Worm (Caenorhabditis elegans) whole organism, young adult: ENCODE results near the gene T24H10.4.

ENCODE experiments used
- D2030.7 ChIP-seq: fragments of 200-800 bp; sonication (Bioruptor generic); IDR thresholded peaks from 2 replicates; pipeline ENCODE4 v1.3.6; 2022; ENCODE audit warnings: missing genetic modification reagents, missing genetic modification characterization, missing compliant biosample characterization
- F55B11.4 ChIP-seq: sonication (generic microtip); optimal IDR thresholded peaks from 2 replicates; lab custom pipeline; 2016; ENCODE audit warnings: missing compliant biosample characterization, missing genetic modification characterization, borderline replicate concordance; ENCODE audit not compliant: insufficient read depth
- F57C9.4 ChIP-seq: sonication (generic microtip); optimal IDR thresholded peaks from 2 replicates; lab custom pipeline; 2017; ENCODE audit warnings: mild to moderate bottlenecking, missing genetic modification characterization, missing compliant biosample characterization
- Y53F4B.3 ChIP-seq: fragments of 200-800 bp; sonication (Bioruptor generic); IDR thresholded peaks from 2 replicates; pipeline ENCODE4 v1.3.6; 2022; ENCODE audit warnings: missing genetic modification reagents, missing genetic modification characterization, missing compliant biosample characterization
- Y53G8AR.9 ChIP-seq: fragments of 200-800 bp; sonication (Bioruptor generic); conservative IDR thresholded peaks from 2 replicates; pipeline ENCODE4 v1.3.6; 2022; ENCODE audit warnings: missing genetic modification reagents, missing genetic modification characterization, missing compliant biosample characterization
- Y56A3A.18 ChIP-seq: fragments of 200-800 bp; sonication (Bioruptor generic); IDR thresholded peaks from 2 replicates; pipeline ENCODE4 v1.3.6; 2022; ENCODE audit warnings: missing genetic modification reagents, missing genetic modification characterization, missing compliant biosample characterization
- akir-1 ChIP-seq: fragments of 200-800 bp; sonication (Bioruptor generic); optimal IDR thresholded peaks from 2 replicates; lab custom pipeline; 2018; ENCODE audit warnings: mild to moderate bottlenecking, missing genetic modification characterization, moderate library complexity, missing compliant biosample characterization
- ama-1 ChIP-seq, 3 experiments: fragments of 150-350 bp in 1 of 3; sonication (generic microtip) in 2 of 3; optimal IDR thresholded peaks; 2 replicates each; lab custom pipeline; 2014 to 2018; ENCODE audit warnings: missing biosample characterization in 2 of 3, missing genetic modification characterization in 2 of 3, missing genetic modification reagents in 2 of 3
- atf-7 ChIP-seq: sonication (generic microtip); optimal IDR thresholded peaks from 2 replicates; lab custom pipeline; 2017; ENCODE audit warnings: mild to moderate bottlenecking, missing genetic modification characterization, missing compliant biosample characterization
- athp-1 ChIP-seq: sonication (generic microtip); optimal IDR thresholded peaks from 2 replicates; lab custom pipeline; 2017; ENCODE audit warnings: mild to moderate bottlenecking, missing genetic modification characterization, missing compliant biosample characterization
- attf-3 ChIP-seq: fragments of 200-800 bp; sonication (Bioruptor generic); conservative IDR thresholded peaks from 2 replicates; pipeline ENCODE4 v1.3.6; 2022; ENCODE audit warnings: missing genetic modification reagents, missing genetic modification characterization, missing compliant biosample characterization
- attf-5 ChIP-seq: fragments of 200-800 bp; sonication (Bioruptor generic); optimal IDR thresholded peaks from 2 replicates; lab custom pipeline; 2018; ENCODE audit warnings: mild to moderate bottlenecking, missing genetic modification characterization, missing compliant biosample characterization
- ccch-3 ChIP-seq: fragments of 200-800 bp; sonication (Bioruptor generic); optimal IDR thresholded peaks from 2 replicates; lab custom pipeline; 2018; ENCODE audit warnings: mild to moderate bottlenecking, missing genetic modification characterization, missing compliant biosample characterization
- cebp-1 ChIP-seq, 2 experiments: fragments of 200-800 bp in 1 of 2; sonication (Bioruptor generic) in 1 of 2; sonication (generic microtip) in 1 of 2; IDR thresholded peaks in 1 of 2; optimal IDR thresholded peaks in 1 of 2; 2 replicates each; pipeline versions ENCODE4 v1.3.6 to Lab custom; 2017 to 2022; ENCODE audit warnings: missing compliant biosample characterization in 2 of 2, missing genetic modification characterization in 2 of 2, mild to moderate bottlenecking in 1 of 2, missing genetic modification reagents in 1 of 2, moderate library complexity in 1 of 2
- cebp-2 ChIP-seq: fragments of 200-800 bp; sonication (Bioruptor generic); IDR thresholded peaks from 2 replicates; pipeline ENCODE4 v1.3.6; 2022; ENCODE audit warnings: missing genetic modification characterization, missing compliant biosample characterization
- ceh-100 ChIP-seq: fragments of 200-800 bp; sonication (Bioruptor generic); IDR thresholded peaks from 2 replicates; pipeline ENCODE4 v1.3.6; 2022; ENCODE audit warnings: missing genetic modification reagents, missing genetic modification characterization, missing compliant biosample characterization
- ceh-79 ChIP-seq: sonication (generic microtip); optimal IDR thresholded peaks from 2 replicates; lab custom pipeline; 2017; ENCODE audit warnings: mild to moderate bottlenecking, missing genetic modification characterization, missing compliant biosample characterization
- dox-1 ChIP-seq: fragments of 200-800 bp; sonication (Bioruptor generic); IDR thresholded peaks from 2 replicates; pipeline ENCODE4 v1.3.6; 2022; ENCODE audit warnings: missing genetic modification reagents, missing genetic modification characterization, missing compliant biosample characterization
- dpff-1 ChIP-seq: sonication (generic microtip); optimal IDR thresholded peaks from 2 replicates; lab custom pipeline; 2017; ENCODE audit warnings: mild to moderate bottlenecking, missing genetic modification characterization, missing compliant biosample characterization
- dpl-1 ChIP-seq: fragments of 150-350 bp; optimal IDR thresholded peaks from 2 replicates; lab custom pipeline; 2014; ENCODE audit warnings: missing biosample characterization, missing genetic modification reagents, missing genetic modification characterization
- egl-18 ChIP-seq: fragments of 200-800 bp; sonication (Bioruptor generic); IDR thresholded peaks from 2 replicates; pipeline ENCODE4 v1.3.6; 2022; ENCODE audit warnings: missing genetic modification reagents, missing genetic modification characterization, missing compliant biosample characterization
- him-1 ChIP-seq: sonication (generic microtip); optimal IDR thresholded peaks from 2 replicates; lab custom pipeline; 2016; ENCODE audit warnings: missing genotype, missing genetic modification reagents, missing genetic modification characterization, missing compliant biosample characterization
- hlh-12 ChIP-seq: sonication (generic microtip); optimal IDR thresholded peaks from 2 replicates; lab custom pipeline; 2016; ENCODE audit warnings: missing genetic modification characterization, missing compliant biosample characterization
- hmg-1.2 ChIP-seq: fragments of 200-800 bp; sonication (Bioruptor generic); IDR thresholded peaks from 2 replicates; pipeline ENCODE4 v1.3.6; 2022; ENCODE audit warnings: missing genetic modification reagents, missing genetic modification characterization, missing compliant biosample characterization
- hrde-1 ChIP-seq: sonication (generic microtip); optimal IDR thresholded peaks from 2 replicates; lab custom pipeline; 2016; ENCODE audit warnings: missing genetic modification characterization, mild to moderate bottlenecking, missing compliant biosample characterization, moderate library complexity, missing genotype, missing genetic modification reagents, borderline replicate concordance
- hsf-1 ChIP-seq: fragments of 200-800 bp; sonication (Bioruptor generic); IDR thresholded peaks from 2 replicates; pipeline ENCODE4 v1.3.6; 2022; ENCODE audit warnings: missing genetic modification reagents, missing genetic modification characterization, missing compliant biosample characterization
- lin-26 ChIP-seq: fragments of 200-800 bp; sonication (Bioruptor generic); IDR thresholded peaks from 2 replicates; pipeline ENCODE4 v1.3.6; 2022; ENCODE audit warnings: missing genetic modification reagents, missing genetic modification characterization, missing compliant biosample characterization
- lin-54 ChIP-seq: fragments of 200-800 bp; sonication (Bioruptor generic); optimal IDR thresholded peaks from 2 replicates; lab custom pipeline; 2018; ENCODE audit warnings: mild to moderate bottlenecking, missing genetic modification characterization, missing compliant biosample characterization
- lsl-1 ChIP-seq: fragments of 200-800 bp; sonication (Bioruptor generic); optimal IDR thresholded peaks from 2 replicates; lab custom pipeline; 2018; ENCODE audit warnings: mild to moderate bottlenecking, missing genetic modification characterization, moderate library complexity, missing compliant biosample characterization
- lsy-27 ChIP-seq: sonication (generic microtip); optimal IDR thresholded peaks from 2 replicates; lab custom pipeline; 2017; ENCODE audit warnings: missing genetic modification characterization, mild to moderate bottlenecking, missing compliant biosample characterization, antibody characterized with exemption, missing genotype, borderline replicate concordance; ENCODE audit not compliant: insufficient read depth
- madf-10 ChIP-seq: sonication (generic microtip); optimal IDR thresholded peaks from 2 replicates; lab custom pipeline; 2016; ENCODE audit warnings: mild to moderate bottlenecking, missing genetic modification characterization, missing compliant biosample characterization
- mcd-1 ChIP-seq: fragments of 200-800 bp; sonication (Bioruptor generic); IDR thresholded peaks from 2 replicates; pipeline ENCODE4 v1.3.6; 2022; ENCODE audit warnings: missing genetic modification reagents, missing genetic modification characterization, missing compliant biosample characterization
- mes-4 ChIP-seq: sonication (generic microtip); optimal IDR thresholded peaks from 2 replicates; lab custom pipeline; 2016; ENCODE audit warnings: missing genotype, missing genetic modification characterization, missing compliant biosample characterization
- nhr-90 ChIP-seq: sonication (generic microtip); optimal IDR thresholded peaks from 2 replicates; lab custom pipeline; 2016; ENCODE audit warnings: missing genotype, mild to moderate bottlenecking, missing genetic modification characterization, missing compliant biosample characterization
- pbrm-1 ChIP-seq: fragments of 200-800 bp; sonication (Bioruptor generic); IDR thresholded peaks from 2 replicates; pipeline ENCODE4 v1.3.6; 2022; ENCODE audit warnings: missing genetic modification reagents, missing genetic modification characterization, missing compliant biosample characterization
- rcor-1 ChIP-seq: fragments of 200-800 bp; sonication (Bioruptor generic); IDR thresholded peaks from 2 replicates; pipeline ENCODE4 v1.3.6; 2022; ENCODE audit warnings: missing genetic modification reagents, missing genetic modification characterization, missing compliant biosample characterization
- rec-8 ChIP-seq, 2 experiments: sonication (generic microtip); optimal IDR thresholded peaks; 2 replicates each; lab custom pipeline; 2016; ENCODE audit warnings: mild to moderate bottlenecking in 2 of 2, missing genetic modification characterization in 2 of 2, missing genetic modification reagents in 2 of 2, missing genotype in 2 of 2, missing biosample characterization in 1 of 2, missing compliant biosample characterization in 1 of 2, moderate library complexity in 1 of 2
- snpc-1.1 ChIP-seq: sonication (generic microtip); optimal IDR thresholded peaks from 2 replicates; lab custom pipeline; 2017; ENCODE audit warnings: missing genetic modification characterization, mild to moderate bottlenecking, missing compliant biosample characterization, antibody characterized with exemption, moderate library complexity, missing genotype, missing genetic modification reagents; ENCODE audit not compliant: insufficient read depth
- sptf-2 ChIP-seq: fragments of 200-800 bp; sonication (Bioruptor generic); optimal IDR thresholded peaks from 2 replicates; lab custom pipeline; 2018; ENCODE audit warnings: mild to moderate bottlenecking, missing genetic modification characterization, missing compliant biosample characterization
- tbp1 ChIP-seq: fragments of 200-800 bp; sonication (Bioruptor generic); optimal IDR thresholded peaks from 2 replicates; lab custom pipeline; 2018; ENCODE audit warnings: mild to moderate bottlenecking, missing genetic modification characterization, missing compliant biosample characterization
- tlf-1 ChIP-seq: fragments of 200-800 bp; sonication (Bioruptor generic); optimal IDR thresholded peaks from 2 replicates; lab custom pipeline; 2018; ENCODE audit warnings: mild to moderate bottlenecking, missing genetic modification characterization, missing compliant biosample characterization
- unc-130 ChIP-seq: sonication (generic microtip); optimal IDR thresholded peaks from 2 replicates; lab custom pipeline; 2016; ENCODE audit warnings: missing genetic modification reagents, missing genetic modification characterization, missing compliant biosample characterization
- unc-62 ChIP-seq: fragments of 150-350 bp; optimal IDR thresholded peaks from 2 replicates; lab custom pipeline; 2014; ENCODE audit warnings: missing biosample characterization, missing genetic modification reagents, missing genetic modification characterization
- zfh-2 ChIP-seq: fragments of 200-800 bp; sonication (Bioruptor generic); conservative IDR thresholded peaks from 2 replicates; pipeline ENCODE4 v1.3.6; 2022; ENCODE audit warnings: missing genetic modification reagents, missing genetic modification characterization, missing compliant biosample characterization
- ztf-25 ChIP-seq: fragments of 200-800 bp; sonication (Bioruptor generic); IDR thresholded peaks from 2 replicates; pipeline ENCODE4 v1.3.6; 2022; ENCODE audit warnings: missing genetic modification reagents, missing genetic modification characterization, missing compliant biosample characterization
- ztf-28 ChIP-seq: fragments of 200-800 bp; sonication (Bioruptor generic); IDR thresholded peaks from 2 replicates; pipeline ENCODE4 v1.3.6; 2022; ENCODE audit warnings: missing genetic modification reagents, missing genetic modification characterization, missing compliant biosample characterization
- ztf-3 ChIP-seq: fragments of 200-800 bp; sonication (Bioruptor generic); optimal IDR thresholded peaks from 2 replicates; lab custom pipeline; 2018; ENCODE audit warnings: mild to moderate bottlenecking, missing genetic modification characterization, missing compliant biosample characterization

Gene T24H10.4

ce11 chrII:9099017-9099416, 10.3 kb upstream of the T24H10.4 start, which contains the start of gene T24H10.1 (continued):
- peak; percentile 48 for TF ChIP-seq dpl-1 (GFP tag; lab: Kevin White, UChicago)
- no peak for TF ChIP-seq snpc-1.1 (tag; lab: Kevin White, UChicago)
- TF ChIP-seq zfh-2 (GFP tag; lab: Robert Waterston, UW), result no peak
- TF ChIP-seq rcor-1 (GFP tag; lab: Robert Waterston, UW), result peak; percentile 21; the same call in 1 of the 2 replicates
- TF ChIP-seq Y56A3A.18 (GFP tag; lab: Robert Waterston, UW), result peak; percentile 61; the same call in 1 of the 2 replicates
- TF ChIP-seq atf-7 (tag; lab: Kevin White, UChicago), result no peak
- no peak for TF ChIP-seq nhr-90 (tag; lab: Kevin White, UChicago)
- no peak for TF ChIP-seq hrde-1 (tag; lab: Kevin White, UChicago)
- peak; percentile 61 for TF ChIP-seq D2030.7
- TF ChIP-seq ceh-100 (GFP tag; lab: Robert Waterston, UW), result 0 out of 2 replicates have a peak, but pooled peaks have one; percentile 36
- no peak for TF ChIP-seq lin-26
- TF ChIP-seq ztf-28 (GFP tag; lab: Robert Waterston, UW), result no peak
- no peak for TF ChIP-seq dpff-1 (tag; lab: Kevin White, UChicago)
- no peak for TF ChIP-seq hsf-1 (GFP tag; lab: Robert Waterston, UW)
- peak; percentile 19 for TF ChIP-seq tlf-1 (GFP tag; lab: Kevin White, UChicago)
- peak; percentile 46 for TF ChIP-seq hmg-1.2 (GFP tag; lab: Robert Waterston, UW)
- peak; percentile 34 for TF ChIP-seq him-1 (tag; lab: Kevin White, UChicago)
- no peak for TF ChIP-seq madf-10
- TF ChIP-seq sptf-2, result no peak
- TF ChIP-seq pbrm-1 (GFP tag; lab: Robert Waterston, UW), result peak; percentile 73
- TF ChIP-seq egl-18 (GFP tag; lab: Robert Waterston, UW), result no peak
- peak; percentile 71 for TF ChIP-seq lin-54 (GFP tag; lab: Kevin White, UChicago)
- TF ChIP-seq cebp-1 (GFP tag; IDR thresholded peaks at IDR 0.05; lab: Robert Waterston, UW), result no peak
- peak; percentile 69 for TF ChIP-seq cebp-1 (tag; optimal IDR thresholded peaks at IDR 0.05; lab: Kevin White, UChicago)
- TF ChIP-seq dox-1, result peak; percentile 78
- no peak for TF ChIP-seq ceh-79
- TF ChIP-seq Y53F4B.3 (GFP tag; lab: Robert Waterston, UW), result no peak
- TF ChIP-seq attf-3, result peak; percentile 66; the same call in 1 of the 2 replicates
- TF ChIP-seq rec-8 (tag; optimal IDR thresholded peaks at IDR 0.05; lab: Kevin White, UChicago), result no peak
- no peak for TF ChIP-seq athp-1 (tag; lab: Kevin White, UChicago)
- TF ChIP-seq mcd-1, result peak; percentile 84
- no peak for TF ChIP-seq ztf-3 (GFP tag; lab: Kevin White, UChicago)
- TF ChIP-seq attf-5 (GFP tag; lab: Kevin White, UChicago), result peak; percentile 28
- no peak for TF ChIP-seq unc-62 (GFP tag; lab: Kevin White, UChicago)
- no peak for TF ChIP-seq unc-130 (GFP tag; lab: Kevin White, UChicago)
- TF ChIP-seq hlh-12 (tag; lab: Kevin White, UChicago), result no peak
- peak; percentile 31 for TF ChIP-seq tbp1 (GFP tag; lab: Kevin White, UChicago)
- no peak for TF ChIP-seq lsy-27 (tag; lab: Kevin White, UChicago)
- no peak for TF ChIP-seq mes-4 (tag; lab: Kevin White, UChicago)
- TF ChIP-seq ztf-25 (GFP tag; lab: Robert Waterston, UW), result no peak
- TF ChIP-seq cebp-2 (GFP tag; lab: Robert Waterston, UW), result no peak
- TF ChIP-seq lsl-1 (GFP tag; lab: Kevin White, UChicago), result peak; percentile 57
- TF ChIP-seq ama-1 (optimal IDR thresholded peaks at IDR 0.05; lab: Kevin White, UChicago), result no peak
- TF ChIP-seq ama-1 (GFP tag; optimal IDR thresholded peaks at IDR 0.05; lab: Kevin White, UChicago), result no peak
- no peak for TF ChIP-seq F57C9.4
- no peak for TF ChIP-seq akir-1
- 0 out of 2 replicates have a peak, but pooled peaks have one; percentile 52 for TF ChIP-seq Y53G8AR.9 (GFP tag; lab: Robert Waterston, UW)
- TF ChIP-seq ccch-3 (GFP tag; lab: Kevin White, UChicago), result no peak
- TF ChIP-seq F55B11.4 (tag; lab: Kevin White, UChicago), result no peak
